Fruit fly (Drosophila melanogaster): ENCODE data around the gene CG3857.

Gene CG3857

DNA sequence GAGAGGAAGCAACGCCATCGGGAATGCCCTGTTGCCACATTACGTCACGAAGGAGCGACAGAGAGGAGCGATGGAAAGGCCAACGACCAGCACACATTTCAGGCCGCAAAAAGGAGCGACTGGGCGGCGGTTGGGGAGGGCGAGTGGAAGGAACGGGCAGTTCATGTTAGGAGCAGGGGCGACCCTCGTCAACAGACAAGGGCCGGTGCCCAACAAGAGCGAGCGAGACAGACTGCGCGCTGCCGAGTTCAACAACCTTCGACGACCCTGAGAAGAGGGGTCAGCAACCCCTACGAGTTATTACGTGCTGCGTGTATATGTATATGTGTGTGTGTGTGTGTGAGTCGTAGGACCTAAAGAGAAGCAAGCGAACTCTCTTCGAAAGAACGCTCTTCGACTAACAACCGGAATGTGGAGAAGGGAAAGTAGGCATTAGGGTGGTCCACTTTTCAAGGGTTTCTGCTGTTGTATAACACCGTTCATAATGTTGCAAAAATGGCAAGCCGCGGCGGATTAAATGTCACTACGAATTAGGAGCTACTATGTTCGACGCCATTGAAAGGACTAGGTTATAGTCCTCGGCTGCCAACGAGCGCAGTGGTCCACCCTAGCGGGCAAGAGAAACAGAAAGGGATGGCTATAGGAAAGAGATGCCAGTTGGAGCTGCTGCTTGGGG, 11.7 kb upstream of the CG3857 start (continued):
- TF ChIP-seq CG1529 (GFP tag; optimal IDR thresholded peaks at IDR 0.05) (peak; percentile 94), CG33557 (GFP tag; optimal IDR thresholded peaks at IDR 0.05) (peak; percentile 85), Kr (GFP tag; optimal IDR thresholded peaks at IDR 0.05) (peak; percentile 47), CG10366 (GFP tag; IDR thresholded peaks at IDR 0.05) (peak; percentile 89), pzg (GFP tag; optimal IDR thresholded peaks at IDR 0.05) (peak; percentile 27), CG9797 (GFP tag; optimal IDR thresholded peaks at IDR 0.05) (peak; percentile 56), lmd (GFP tag; IDR thresholded peaks at IDR 0.05) (peak; percentile 92), CG30020 (tag; optimal IDR thresholded peaks at IDR 0.05) (peak; percentile 70), ftz-f1 (GFP tag; optimal IDR thresholded peaks at IDR 0.05) (peak; percentile 79), ind (GFP tag; optimal IDR thresholded peaks at IDR 0.05) (peak; percentile 97), Atf6 (GFP tag; IDR thresholded peaks at IDR 0.05) (peak; percentile 93), HHEX (GFP tag; optimal IDR thresholded peaks at IDR 0.05) (peak; percentile 95), Camta (GFP tag; optimal IDR thresholded peaks at IDR 0.05) (peak; percentile 96), CG11560 (tag; IDR thresholded peaks at IDR 0.05) (peak; percentile 67; the same call in 1 of the 3 replicates), az2 (GFP tag; optimal IDR thresholded peaks at IDR 0.05) (peak; percentile 96), pros (GFP tag; optimal IDR thresholded peaks at IDR 0.05) (peak; percentile 67), Lim3 (GFP tag; IDR thresholded peaks at IDR 0.05) (no peak), Deaf1 (tag; optimal IDR thresholded peaks at IDR 0.05) (peak; percentile 78), CG4854 (GFP tag; optimal IDR thresholded peaks at IDR 0.05) (peak; percentile 89), CG13296 (GFP tag; optimal IDR thresholded peaks at IDR 0.05) (peak; percentile 92), CG31365 (tag; optimal IDR thresholded peaks at IDR 0.05) (peak; percentile 90), vvl (GFP tag; IDR thresholded peaks at IDR 0.05) (peak; percentile 97), CG8388 (GFP tag; optimal IDR thresholded peaks at IDR 0.05) (peak; percentile 95), trem (tag; optimal IDR thresholded peaks at IDR 0.05) (peak; percentile 94), sqz (GFP tag; optimal IDR thresholded peaks at IDR 0.05) (peak; percentile 83), psq (GFP tag; optimal IDR thresholded peaks at IDR 0.05) (peak; percentile 73), Rfx (GFP tag; IDR thresholded peaks at IDR 0.05) (peak; percentile 96), CG10147 (GFP tag; optimal IDR thresholded peaks at IDR 0.05) (peak; percentile 92), Dfd (GFP tag; optimal IDR thresholded peaks at IDR 0.05) (no peak), Mes4 (GFP tag; optimal IDR thresholded peaks at IDR 0.05) (peak; percentile 95), CG10654 (GFP tag; optimal IDR thresholded peaks at IDR 0.05) (peak; percentile 96), Meics (GFP tag; optimal IDR thresholded peaks at IDR 0.05) (peak; percentile 95), knrl (GFP tag; IDR thresholded peaks at IDR 0.05; ENCODE audit: partially characterized antibody) (no peak), CG3281 (GFP tag; optimal IDR thresholded peaks at IDR 0.05) (peak; percentile 95), Gsc (GFP tag; IDR thresholded peaks at IDR 0.05) (peak; percentile 70), CG4617 (GFP tag; optimal IDR thresholded peaks at IDR 0.05; ENCODE audit: borderline replicate concordance) (peak; percentile 91), CG17829 (tag; optimal IDR thresholded peaks at IDR 0.05) (peak; percentile 96), E2f1 (GFP tag; IDR thresholded peaks at IDR 0.05) (peak; percentile 95), CG6654 (GFP tag; optimal IDR thresholded peaks at IDR 0.05) (peak; percentile 86), ac (GFP tag; optimal IDR thresholded peaks at IDR 0.05) (peak; percentile 86), repo (GFP tag; optimal IDR thresholded peaks at IDR 0.05) (peak; percentile 96), aop (GFP tag; IDR thresholded peaks at IDR 0.05) (peak; percentile 78), cad (GFP tag; optimal IDR thresholded peaks at IDR 0.05) (no peak), otp (GFP tag; IDR thresholded peaks at IDR 0.05) (peak; percentile 94), Atf3 (GFP tag; optimal IDR thresholded peaks at IDR 0.05) (peak; percentile 93), Dll (GFP tag; IDR thresholded peaks at IDR 0.05; ENCODE audit: partially characterized antibody) (no peak), CG4730 (GFP tag; IDR thresholded peaks at IDR 0.05) (peak; percentile 87), Mad (GFP tag; optimal IDR thresholded peaks at IDR 0.05) (peak; percentile 93), CG2129 (GFP tag; IDR thresholded peaks at IDR 0.05; ENCODE audit: partially characterized antibody) (no peak), CG17361 (GFP tag; IDR thresholded peaks at IDR 0.05) (peak; percentile 94)

All from whole organism, embryonic.